Worm (Caenorhabditis elegans): ENCODE data around the gene F16B3.3.

DNA sequence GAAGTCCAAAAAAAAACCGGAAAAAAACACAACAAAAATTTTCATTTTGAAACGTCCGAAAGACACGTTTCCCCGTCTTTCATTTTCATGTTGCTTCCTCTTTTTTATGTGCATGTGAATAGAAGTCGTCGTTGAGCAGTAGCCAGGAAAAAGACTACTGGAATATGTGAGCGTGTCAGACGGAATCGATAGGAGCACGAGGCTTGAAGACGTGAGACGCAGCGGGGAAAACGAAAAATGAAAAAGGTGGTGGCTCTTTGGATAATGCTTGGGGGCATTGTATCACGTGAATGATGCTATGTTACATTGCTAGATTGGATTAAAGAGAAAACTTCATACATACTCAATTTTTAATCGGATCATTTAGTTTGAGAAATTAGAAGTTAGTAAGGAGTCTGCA is 48.4 kb upstream of the F16B3.3 start:
- no peak for TF ChIP-seq sdc-2 (tag; optimal IDR thresholded peaks at IDR 0.05)
- no peak for TF ChIP-seq nhr-11 (tag; optimal IDR thresholded peaks at IDR 0.05)

Measured in whole organism, late embryonic.